Worm (Caenorhabditis elegans): ENCODE results near the gene srbc-49.
A peak's percentile ranks its signal among the peaks of the same experiment; 100 is the strongest.
"Not testable (repeated sequence)": the region's sequence is repeated elsewhere in the genome, so short reads cannot be mapped to it uniquely, and the experiment has no call there.

Gene srbc-49

DNA sequence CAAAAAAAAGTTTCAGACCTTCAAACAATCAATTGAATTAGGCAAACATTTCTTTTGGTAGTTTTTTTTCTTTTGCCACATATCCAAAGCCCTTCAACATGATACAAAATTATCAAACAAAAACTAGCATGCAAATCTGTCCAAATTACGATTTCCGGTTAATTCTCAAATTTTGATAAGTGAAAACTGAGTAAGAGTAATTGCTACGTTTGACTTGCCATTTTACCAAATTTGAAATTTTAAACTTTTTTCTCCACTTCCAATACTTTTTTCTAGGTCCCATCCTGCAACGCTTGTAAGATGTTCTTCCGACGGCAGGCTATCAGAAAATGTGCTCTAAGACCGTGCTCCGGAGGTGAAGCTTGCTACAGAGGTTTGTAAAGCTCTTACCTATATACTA, 25.4 kb upstream of the srbc-49 start, which contains the start of gene nhr-223:
Gene nhr-223, plus strand, starts transcription at position 301 of the 400 bp plus-strand sequence.
- TF ChIP-seq nhr-111 (GFP tag; optimal IDR thresholded peaks at IDR 0.05) = no peak
- TF ChIP-seq nhr-48 (tag; optimal IDR thresholded peaks at IDR 0.05) = no peak
- peak in 1 of 2 experiments; percentile 78 for TF ChIP-seq unc-62 (GFP tag; optimal IDR thresholded peaks at IDR 0.05 in 1 of 2)
- TF ChIP-seq unc-62 (tag; optimal IDR thresholded peaks at IDR 0.05) = no peak
- no peak for TF ChIP-seq mxl-2 (GFP tag; conservative IDR thresholded peaks at IDR 0.05)
- TF ChIP-seq ceh-20 (GFP tag; IDR thresholded peaks at IDR 0.05) = no peak
- TF ChIP-seq F10B5.3 (tag; optimal IDR thresholded peaks at IDR 0.05) = no peak

DNA sequence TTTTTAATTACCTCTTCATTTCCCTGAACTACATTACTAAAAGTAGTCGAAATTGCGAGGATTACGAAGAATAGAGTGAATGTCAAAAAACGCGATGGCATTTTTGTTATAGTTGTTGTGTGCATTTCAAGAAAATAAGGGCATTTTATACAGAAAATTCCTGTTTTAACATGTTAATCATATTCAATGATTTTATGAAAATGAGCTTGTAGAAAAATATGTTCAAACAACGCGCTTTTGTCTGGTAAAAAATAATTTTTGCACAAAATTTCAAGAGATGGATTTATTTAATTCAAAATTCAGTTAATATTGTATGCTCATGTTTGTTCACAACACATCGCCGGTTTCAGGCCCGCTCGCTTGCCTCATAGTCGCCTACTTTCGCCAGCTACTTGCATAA, 23.4 kb upstream of the srbc-49 start, which contains the start of gene T26E4.10:
Gene T26E4.10, minus strand, starts transcription at position 101 of the 400 bp plus-strand sequence.
- TF ChIP-seq ceh-20 (GFP tag; IDR thresholded peaks at IDR 0.05) (no peak), mxl-2 (GFP tag; conservative IDR thresholded peaks at IDR 0.05) (no peak), nhr-48 (tag; optimal IDR thresholded peaks at IDR 0.05) (no peak), T26A8.4 (GFP tag; IDR thresholded peaks at IDR 0.05) (no peak), unc-62 (GFP tag; optimal IDR thresholded peaks at IDR 0.05 in 1 of 2) (peak in 1 of 2 experiments; percentile 49), unc-62 (tag; optimal IDR thresholded peaks at IDR 0.05) (no peak), egl-43 (GFP tag; IDR thresholded peaks at IDR 0.05) (no peak), ceh-32 (tag; optimal IDR thresholded peaks at IDR 0.05; ENCODE audit: poor library complexity) (no peak), set-16 (GFP tag; IDR thresholded peaks at IDR 0.05) (no peak)

DNA sequence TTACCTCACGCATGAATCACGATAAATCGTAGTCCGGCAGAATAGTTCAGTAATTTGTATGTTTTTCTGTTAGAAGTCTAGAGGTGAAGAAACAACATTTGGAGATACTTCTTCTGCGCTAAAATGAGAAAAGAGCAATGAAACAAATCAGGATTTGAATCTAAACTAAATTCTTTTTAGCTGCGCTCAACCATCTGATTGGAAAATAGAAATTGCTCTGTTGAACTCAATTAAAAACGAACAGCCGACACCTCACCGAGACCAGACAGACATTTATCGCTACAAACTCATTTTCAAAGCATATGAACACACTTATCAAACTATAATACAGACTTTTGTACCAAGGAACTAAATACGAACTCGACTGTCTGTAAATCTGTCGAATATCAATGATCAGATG, 18.9 kb upstream of the srbc-49 start, which contains the start of gene T26E4.9:
Gene T26E4.9, minus strand, starts transcription at position 101 of the 400 bp plus-strand sequence.
- not testable (repeated sequence) for TF ChIP-seq mdt-29 (GFP tag; IDR thresholded peaks at IDR 0.05); F44E2.7 (GFP tag; IDR thresholded peaks at IDR 0.05); nhr-6 (tag; optimal IDR thresholded peaks at IDR 0.05)

DNA sequence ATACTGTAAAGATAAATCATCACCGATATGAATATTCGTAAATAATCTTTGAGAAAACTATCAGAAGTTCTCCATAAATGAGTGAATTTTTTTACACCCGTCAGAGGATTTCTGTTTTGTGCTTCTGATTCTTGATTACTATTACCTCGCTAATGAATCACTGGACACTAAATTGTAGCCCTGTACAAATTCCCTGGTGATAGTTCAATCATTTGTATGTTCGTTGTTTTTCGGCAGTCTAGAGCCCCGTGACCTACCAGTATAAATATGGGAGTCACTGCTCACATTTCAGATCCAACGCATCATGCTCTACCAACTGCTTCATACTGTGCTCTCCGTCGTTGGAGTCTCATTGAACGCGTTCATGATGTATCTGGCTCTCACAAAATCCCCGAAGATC, 18.4 kb upstream of the srbc-49 start, which contains the start of gene srd-27:
Gene srd-27, plus strand, starts transcription at position 301 of the 400 bp plus-strand sequence.
- TF ChIP-seq ztf-11 (tag; optimal IDR thresholded peaks at IDR 0.05); nhr-77 (tag; optimal IDR thresholded peaks at IDR 0.05); daf-8 (GFP tag; IDR thresholded peaks at IDR 0.05): not testable (repeated sequence)

DNA sequence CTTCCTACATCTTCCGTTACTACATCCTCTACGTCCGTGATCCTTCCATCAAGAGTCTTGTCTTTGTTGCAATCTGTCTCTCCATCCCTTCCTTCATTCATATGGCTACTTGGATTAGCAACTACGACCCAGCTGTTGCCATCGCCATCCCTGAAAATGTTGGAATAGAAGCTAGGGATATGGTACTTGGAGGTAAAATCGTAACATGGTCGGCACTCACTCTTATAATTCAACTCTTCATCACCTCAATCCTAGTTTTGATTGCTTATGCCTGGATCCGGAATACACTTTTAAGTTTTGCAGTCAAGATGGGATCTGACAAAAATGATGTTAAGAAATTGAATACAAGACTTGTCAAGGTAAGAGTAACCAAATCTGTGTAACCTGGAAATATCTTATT, 17.8 kb upstream of the srbc-49 start, which contains the start of gene T26E4.18:
Gene T26E4.18, minus strand, starts transcription at position 101 of the 400 bp plus-strand sequence.
- TF ChIP-seq unc-62 (GFP tag; optimal IDR thresholded peaks at IDR 0.05 in 1 of 2); unc-62 (tag; optimal IDR thresholded peaks at IDR 0.05); fkh-10 (GFP tag; optimal IDR thresholded peaks at IDR 0.05); mdt-29 (GFP tag; IDR thresholded peaks at IDR 0.05): not testable (repeated sequence)

DNA sequence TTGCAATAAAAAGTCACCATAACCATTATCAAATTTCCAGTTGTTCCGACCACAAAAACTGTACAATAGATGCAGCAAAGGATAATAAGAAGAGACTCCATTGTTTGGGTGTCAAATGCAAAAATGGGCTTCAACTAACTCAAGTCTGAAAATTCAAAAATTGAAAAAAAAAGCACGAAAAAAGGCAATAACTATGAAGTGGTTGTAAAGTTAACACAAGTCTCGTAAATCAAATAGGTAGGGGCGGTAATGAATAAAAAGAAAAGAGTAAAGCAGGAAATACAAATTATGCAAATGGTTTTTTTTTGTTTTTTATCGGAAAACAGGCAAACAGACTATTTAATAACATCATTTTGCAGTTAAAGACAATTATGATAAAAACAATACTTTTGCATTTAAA, 14.1 kb upstream of the srbc-49 start, which contains the start of gene srsx-38:
Gene srsx-38, minus strand, starts transcription at position 101 of the 400 bp plus-strand sequence.
- TF ChIP-seq zip-11, tag-97, ctbp-1 (GFP tag; IDR thresholded peaks at IDR 0.05): not testable (repeated sequence)

DNA sequence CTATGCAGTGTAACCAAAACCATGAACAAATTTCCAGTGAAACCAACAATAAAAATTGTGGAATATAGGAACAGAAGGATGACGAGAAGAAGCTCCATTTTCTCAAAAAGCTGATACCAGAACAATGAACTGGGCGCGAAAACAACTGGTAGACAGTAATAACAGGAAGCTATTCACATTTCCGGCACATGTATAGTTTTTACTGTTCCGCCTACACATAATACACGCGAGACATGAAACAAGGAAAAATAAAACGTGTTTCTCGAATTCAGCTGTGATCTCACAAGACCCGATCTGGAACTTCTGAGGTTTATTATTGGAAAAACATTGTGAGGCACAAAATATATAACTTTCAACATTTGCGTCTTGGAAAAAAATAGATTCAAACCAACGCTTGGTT, 12.0 kb upstream of the srbc-49 start, which contains the start of gene srsx-36:
Gene srsx-36, minus strand, starts transcription at position 101 of the 400 bp plus-strand sequence.
- TF ChIP-seq set-16 (GFP tag; IDR thresholded peaks at IDR 0.05) (no peak), lin-13 (GFP tag; optimal IDR thresholded peaks at IDR 0.05) (no peak), hlh-11 (tag; optimal IDR thresholded peaks at IDR 0.05) (no peak), pha-4 (GFP tag; IDR thresholded peaks at IDR 0.05) (no peak), pha-4 (tag; optimal IDR thresholded peaks at IDR 0.05) (no peak), vab-7 (GFP tag; IDR thresholded peaks at IDR 0.05) (no peak), zfp-2 (tag; optimal IDR thresholded peaks at IDR 0.05) (no peak), attf-4 (tag; optimal IDR thresholded peaks at IDR 0.05) (no peak), aly-2 (tag; optimal IDR thresholded peaks at IDR 0.05) (no peak), gei-8 (GFP tag; optimal IDR thresholded peaks at IDR 0.05) (no peak)
